Fruit fly (Drosophila melanogaster) whole organism, embryonic: ENCODE measurements around the gene rau.

Experiments used
- Abd-B ChIP-seq: fragments of 200-800 bp; sonication (Bioruptor generic); optimal IDR thresholded peaks from 2 replicates; lab custom pipeline; 2018; ENCODE audit warnings: missing biosample characterization, mild to moderate bottlenecking, missing genetic modification characterization, moderate library complexity
- Adf1 ChIP-seq: fragments of 200-800 bp; sonication (Bioruptor generic); IDR thresholded peaks from 2 replicates; pipeline ENCODE4 v1.3.6; 2022; ENCODE audit warnings: missing biosample characterization, missing genetic modification characterization
- Atf6 ChIP-seq: fragments of 200-800 bp; sonication (Bioruptor generic); IDR thresholded peaks from 2 replicates; pipeline ENCODE4 v1.3.6; 2022; ENCODE audit warnings: missing biosample characterization, missing genetic modification characterization
- CG10209 ChIP-seq: fragments of 200-800 bp; sonication (Bioruptor generic); optimal IDR thresholded peaks from 3 replicates; lab custom pipeline; 2017; ENCODE audit warnings: missing biosample characterization, mild to moderate bottlenecking, missing genetic modification characterization, missing genetic modification reagents
- CG1024 ChIP-seq: fragments of 200-800 bp; sonication (Bioruptor generic); IDR thresholded peaks from 2 replicates; pipeline ENCODE4 v1.3.6; 2022; ENCODE audit warnings: missing biosample characterization, missing genetic modification characterization
- CG10267 ChIP-seq: fragments of 200-800 bp; sonication (Bioruptor generic); optimal IDR thresholded peaks from 2 replicates; lab custom pipeline; 2018; ENCODE audit warnings: missing biosample characterization, mild to moderate bottlenecking, missing genetic modification characterization, moderate library complexity
- CG10462 ChIP-seq: fragments of 200-800 bp; sonication (Bioruptor generic); optimal IDR thresholded peaks from 2 replicates; lab custom pipeline; 2016; ENCODE audit warnings: missing biosample characterization, missing genetic modification characterization
- CG10543 ChIP-seq: fragments of 200-800 bp; sonication (Bioruptor generic); optimal IDR thresholded peaks from 3 replicates; lab custom pipeline; 2017; ENCODE audit warnings: missing biosample characterization, mild to moderate bottlenecking, missing genetic modification characterization, moderate library complexity
- CG11247 ChIP-seq: fragments of 200-800 bp; sonication (Bioruptor generic); IDR thresholded peaks from 2 replicates; pipeline ENCODE4 v1.3.6; 2022; ENCODE audit warnings: missing biosample characterization, missing genetic modification characterization
- CG12299 ChIP-seq: fragments of 200-800 bp; sonication (Bioruptor generic); optimal IDR thresholded peaks from 2 replicates; lab custom pipeline; 2018; ENCODE audit warnings: missing biosample characterization, mild to moderate bottlenecking, missing genetic modification characterization
- CG14710 ChIP-seq: fragments of 200-800 bp; sonication (Bioruptor generic); optimal IDR thresholded peaks from 3 replicates; lab custom pipeline; 2019; ENCODE audit warnings: missing biosample characterization, mild to moderate bottlenecking, missing genetic modification characterization, moderate library complexity
- CG1529 ChIP-seq: fragments of 200-800 bp; sonication (Bioruptor generic); optimal IDR thresholded peaks from 3 replicates; lab custom pipeline; 2018; ENCODE audit warnings: missing biosample characterization, missing genetic modification characterization
- CG17385 ChIP-seq: fragments of 200-800 bp; sonication (Bioruptor generic); optimal IDR thresholded peaks from 3 replicates; lab custom pipeline; 2018; ENCODE audit warnings: missing biosample characterization, mild to moderate bottlenecking, missing genetic modification characterization
- CG17912 ChIP-seq: fragments of 200-800 bp; sonication (Bioruptor generic); optimal IDR thresholded peaks from 2 replicates; lab custom pipeline; 2018; ENCODE audit warnings: missing biosample characterization, mild to moderate bottlenecking, missing genetic modification characterization
- CG30403 ChIP-seq: fragments of 200-800 bp; sonication (Bioruptor generic); optimal IDR thresholded peaks from 3 replicates; lab custom pipeline; 2016; ENCODE audit warnings: missing biosample characterization, missing genetic modification characterization
- CG31224 ChIP-seq: fragments of 200-800 bp; sonication (Bioruptor generic); IDR thresholded peaks from 2 replicates; pipeline ENCODE4 v1.3.6; 2022; ENCODE audit warnings: missing biosample characterization, missing genetic modification characterization
- CG3838 ChIP-seq: fragments of 200-800 bp; sonication (Bioruptor generic); optimal IDR thresholded peaks from 3 replicates; lab custom pipeline; 2016; ENCODE audit warnings: missing biosample characterization, missing genetic modification characterization
- CG4707 ChIP-seq: fragments of 200-800 bp; sonication (Bioruptor generic); optimal IDR thresholded peaks from 2 replicates; lab custom pipeline; 2018; ENCODE audit warnings: missing biosample characterization, mild to moderate bottlenecking, missing genetic modification characterization, moderate library complexity
- CG4820 ChIP-seq: fragments of 200-800 bp; sonication (Bioruptor generic); optimal IDR thresholded peaks from 3 replicates; lab custom pipeline; 2016; ENCODE audit warnings: missing biosample characterization, missing genetic modification characterization
- CG8281 ChIP-seq: fragments of 200-800 bp; sonication (Bioruptor generic); optimal IDR thresholded peaks from 2 replicates; lab custom pipeline; 2018; ENCODE audit warnings: missing biosample characterization, mild to moderate bottlenecking, missing genetic modification characterization, moderate library complexity
- CG9437 ChIP-seq: fragments of 200-800 bp; sonication (Bioruptor generic); optimal IDR thresholded peaks from 2 replicates; lab custom pipeline; 2018; ENCODE audit warnings: missing biosample characterization, mild to moderate bottlenecking, missing genetic modification characterization
- Dfd ChIP-seq, 2 experiments: fragments of >200 bp; optimal IDR thresholded peaks; 2 replicates each; lab custom pipeline; 2017; ENCODE audit warnings: missing biosample characterization in 2 of 2, missing genetic modification characterization in 2 of 2
- E2f1 ChIP-seq: fragments of 200-800 bp; sonication (Bioruptor generic); IDR thresholded peaks from 2 replicates; pipeline ENCODE4 v1.3.6; 2022; ENCODE audit warnings: missing biosample characterization, missing genetic modification characterization
- Gug ChIP-seq: fragments of 200-800 bp; sonication (Bioruptor generic); IDR thresholded peaks from 4 replicates; pipeline ENCODE4 v1.3.6; 2022; ENCODE audit warnings: missing biosample characterization, missing genetic modification characterization
- Kr ChIP-seq: fragments of 200-800 bp; sonication (Bioruptor generic); optimal IDR thresholded peaks from 2 replicates; lab custom pipeline; 2017; ENCODE audit warnings: missing biosample characterization, mild to moderate bottlenecking, missing genetic modification characterization
- MESR4 ChIP-seq: fragments of 200-800 bp; sonication (Bioruptor generic); optimal IDR thresholded peaks from 2 replicates; lab custom pipeline; 2018; ENCODE audit warnings: missing biosample characterization, mild to moderate bottlenecking, missing genetic modification characterization, moderate library complexity
- Oli ChIP-seq: fragments of 200-800 bp; sonication (Bioruptor generic); optimal IDR thresholded peaks from 2 replicates; lab custom pipeline; 2018; ENCODE audit warnings: missing biosample characterization, mild to moderate bottlenecking, missing genetic modification characterization, moderate library complexity
- TFAM ChIP-seq: fragments of 200-800 bp; sonication (Bioruptor generic); optimal IDR thresholded peaks from 2 replicates; lab custom pipeline; 2017; ENCODE audit warnings: missing biosample characterization, missing genetic modification characterization, inconsistent platforms
- Tbp ChIP-seq: fragments of >200 bp; optimal IDR thresholded peaks from 2 replicates; lab custom pipeline; 2018; ENCODE audit warnings: missing biosample characterization, missing genetic modification characterization
- Usf ChIP-seq: fragments of 200-800 bp; sonication (Bioruptor generic); optimal IDR thresholded peaks from 2 replicates; lab custom pipeline; 2017; ENCODE audit warnings: missing genotype, missing biosample characterization, missing genetic modification characterization
- amos ChIP-seq: fragments of 200-800 bp; sonication (Bioruptor generic); IDR thresholded peaks from 2 replicates; pipeline ENCODE4 v1.3.6; 2022; ENCODE audit warnings: missing biosample characterization, missing genetic modification characterization; ENCODE audit not compliant: partially characterized antibody
- ash1 ChIP-seq: fragments of 200-800 bp; sonication (Bioruptor generic); optimal IDR thresholded peaks from 2 replicates; lab custom pipeline; 2018; ENCODE audit warnings: missing biosample characterization, mild to moderate bottlenecking, missing genetic modification characterization
- bowl ChIP-seq: fragments of 200-800 bp; sonication (Bioruptor generic); IDR thresholded peaks from 2 replicates; pipeline ENCODE4 v1.3.6; 2022; ENCODE audit warnings: missing biosample characterization, missing genetic modification characterization
- ci ChIP-seq: fragments of 200-800 bp; sonication (Bioruptor generic); IDR thresholded peaks from 3 replicates; pipeline ENCODE4 v1.3.6; 2022; ENCODE audit warnings: missing biosample characterization, missing genetic modification characterization
- disco-r ChIP-seq: fragments of 200-800 bp; sonication (Bioruptor generic); optimal IDR thresholded peaks from 2 replicates; lab custom pipeline; 2016; ENCODE audit warnings: missing biosample characterization, missing genetic modification characterization
- gem ChIP-seq: fragments of 200-800 bp; sonication (Bioruptor generic); optimal IDR thresholded peaks from 2 replicates; lab custom pipeline; 2019; ENCODE audit warnings: missing biosample characterization, mild to moderate bottlenecking, missing genetic modification characterization, moderate library complexity
- hbn ChIP-seq: fragments of 200-800 bp; sonication (Bioruptor generic); IDR thresholded peaks from 2 replicates; pipeline ENCODE4 v1.3.6; 2022; ENCODE audit warnings: missing biosample characterization, missing genetic modification characterization; ENCODE audit not compliant: partially characterized antibody
- hkb ChIP-seq, 2 experiments: fragments of 200-800 bp in 1 of 2; fragments of >200 bp in 1 of 2; sonication (Bioruptor generic) in 1 of 2; IDR thresholded peaks in 1 of 2; optimal IDR thresholded peaks in 1 of 2; 2 replicates each; pipeline versions ENCODE4 v1.3.6 to Lab custom; 2017 to 2022; ENCODE audit warnings: missing biosample characterization in 1 of 2, missing genetic modification characterization in 1 of 2
- hth ChIP-seq: fragments of >200 bp; optimal IDR thresholded peaks from 2 replicates; lab custom pipeline; 2017; ENCODE audit warnings: inconsistent platforms
- insv ChIP-seq, 2 experiments: fragments of 200-800 bp; sonication (Bioruptor generic); optimal IDR thresholded peaks; 3 replicates each; lab custom pipeline; 2016 to 2018; ENCODE audit warnings: missing biosample characterization in 2 of 2, missing genetic modification characterization in 2 of 2
- mld ChIP-seq: fragments of 200-800 bp; sonication (Bioruptor generic); IDR thresholded peaks from 3 replicates; pipeline ENCODE4 v1.3.6; 2022; ENCODE audit warnings: missing biosample characterization, missing genetic modification characterization; ENCODE audit not compliant: partially characterized antibody
- nerfin-2 ChIP-seq: fragments of 200-800 bp; sonication (Bioruptor generic); IDR thresholded peaks from 2 replicates; pipeline ENCODE4 v1.3.6; 2022; ENCODE audit warnings: missing biosample characterization, missing genetic modification characterization; ENCODE audit not compliant: partially characterized antibody
- onecut ChIP-seq: fragments of 200-800 bp; sonication (Bioruptor generic); IDR thresholded peaks from 2 replicates; pipeline ENCODE4 v1.3.6; 2022; ENCODE audit warnings: missing biosample characterization, missing genetic modification characterization
- otp ChIP-seq: fragments of 200-800 bp; sonication (Bioruptor generic); IDR thresholded peaks from 3 replicates; pipeline ENCODE4, ENCODE4 v1.3.6; 2022; ENCODE audit warnings: missing biosample characterization, missing genetic modification characterization
- pzg ChIP-seq: fragments of 200-800 bp; sonication (Bioruptor generic); optimal IDR thresholded peaks from 3 replicates; lab custom pipeline; 2018; ENCODE audit warnings: missing biosample characterization, mild to moderate bottlenecking, missing genetic modification characterization, moderate library complexity
- sc ChIP-seq, 3 experiments: fragments of >200 bp in 2 of 3; fragments of 200-800 bp in 1 of 3; sonication (Bioruptor generic) in 1 of 3; optimal IDR thresholded peaks; 2 replicates in 2 of 3; 3 replicates in 1 of 3; lab custom pipeline; 2017; ENCODE audit warnings: mild to moderate bottlenecking in 1 of 3, missing biosample characterization in 1 of 3, missing genetic modification characterization in 1 of 3, missing genetic modification reagents in 1 of 3
- sob ChIP-seq: fragments of 200-800 bp; sonication (Bioruptor generic); IDR thresholded peaks from 2 replicates; pipeline ENCODE4 v1.3.6; 2022; ENCODE audit warnings: missing biosample characterization, missing genetic modification characterization
- zfh1 ChIP-seq: fragments of 200-800 bp; sonication (Bioruptor generic); IDR thresholded peaks from 3 replicates; pipeline ENCODE4 v1.3.6; 2022; ENCODE audit warnings: missing biosample characterization, missing genetic modification characterization

rau gene

DNA sequence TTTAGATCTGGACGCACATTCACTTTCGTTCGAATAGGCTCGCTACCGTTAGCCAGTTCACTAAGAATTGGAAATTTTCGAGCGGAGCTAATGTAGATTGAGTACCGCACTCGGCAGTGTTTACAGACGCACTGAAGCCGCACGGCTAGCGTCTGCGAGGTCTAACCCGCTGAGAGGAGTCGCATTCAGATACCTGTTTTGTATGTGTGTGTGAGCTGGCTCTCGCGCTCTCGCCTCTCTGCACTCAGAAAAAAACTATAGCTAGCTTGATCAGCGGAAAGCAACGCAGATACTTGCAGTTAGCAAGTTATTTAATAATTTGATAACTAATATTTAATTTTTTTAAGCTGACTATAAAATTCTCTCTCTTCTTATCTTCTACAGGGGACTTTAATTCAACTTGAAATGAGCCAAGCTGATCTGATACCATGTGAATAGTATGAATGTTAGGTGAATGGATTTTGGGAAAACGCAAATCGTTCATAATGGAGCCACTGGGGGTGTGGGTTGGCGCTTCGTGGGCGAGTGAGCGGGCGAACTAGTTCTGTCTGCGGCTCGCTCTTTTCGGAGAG lies at the start of gene rau (continued):
- TF ChIP-seq CG14710 (tag; lab: Kevin White, UChicago) (peak; percentile 75), Usf (peak; percentile 23), insv (GFP tag; optimal IDR thresholded peaks at IDR 0.05; lab: Kevin White, UChicago) (peak in 1 of 2 experiments; percentile 88), CG12299 (tag; lab: Kevin White, UChicago) (peak; percentile 43), disco-r (GFP tag; lab: Kevin White, UChicago) (no peak), CG30403 (GFP tag; lab: Kevin White, UChicago) (peak; percentile 76), otp (GFP tag; lab: Robert Waterston, UW) (0 out of 3 replicates have a peak, but pooled peaks have one; percentile 17), CG17385 (GFP tag; lab: Kevin White, UChicago) (peak; percentile 72), CG1529 (GFP tag; lab: Kevin White, UChicago) (peak; percentile 80), CG17912 (GFP tag; lab: Kevin White, UChicago) (peak; percentile 34), Atf6 (GFP tag; lab: Robert Waterston, UW) (peak; percentile 81), bowl (GFP tag; lab: Robert Waterston, UW) (no peak), zfh1 (GFP tag; lab: Robert Waterston, UW) (peak; percentile 73; the same call in 2 of the 3 replicates), CG11247 (GFP tag; lab: Robert Waterston, UW) (peak; percentile 16; the same call in 1 of the 2 replicates), MESR4 (GFP tag; lab: Kevin White, UChicago) (peak; percentile 5), CG10462 (peak; percentile 51), ash1 (no peak), Dfd (GFP tag; optimal IDR thresholded peaks at IDR 0.05; lab: Kevin White, UChicago) (no peak), CG1024 (GFP tag; lab: Robert Waterston, UW) (peak; percentile 14; the same call in 1 of the 2 replicates), sob (peak; percentile 66), CG4707 (GFP tag; lab: Kevin White, UChicago) (peak; percentile 21), CG10209 (GFP tag; lab: Kevin White, UChicago) (peak; percentile 58), ci (GFP tag; lab: Robert Waterston, UW) (peak; percentile 77), gem (tag; lab: Kevin White, UChicago) (peak; percentile 88), Gug (GFP tag; lab: Robert Waterston, UW) (peak; percentile 44; the same call in 1 of the 4 replicates), CG8281 (tag; lab: Kevin White, UChicago) (peak; percentile 31), Tbp (GFP tag; lab: Kevin White, UChicago) (no peak), hth (lab: Kevin White, UChicago) (no peak), Abd-B (GFP tag; lab: Kevin White, UChicago) (peak; percentile 55), pzg (no peak), Adf1 (GFP tag; lab: Robert Waterston, UW) (peak; percentile 38; the same call in 1 of the 2 replicates), hbn (GFP tag; lab: Robert Waterston, UW) (no peak), CG10267 (tag; lab: Kevin White, UChicago) (peak; percentile 77), CG31224 (GFP tag; lab: Robert Waterston, UW) (peak; percentile 34; the same call in 1 of the 2 replicates), CG3838 (GFP tag; lab: Kevin White, UChicago) (no peak), E2f1 (GFP tag; lab: Robert Waterston, UW) (peak; percentile 73), Oli (tag; lab: Kevin White, UChicago) (peak; percentile 72), CG10543 (GFP tag; lab: Kevin White, UChicago) (peak; percentile 89), nerfin-2 (GFP tag; lab: Robert Waterston, UW) (0 out of 2 replicates have a peak, but pooled peaks have one; percentile 19), CG9437 (peak; percentile 59), mld (GFP tag; lab: Robert Waterston, UW) (no peak), amos (GFP tag; lab: Robert Waterston, UW) (peak; percentile 27; the same call in 1 of the 2 replicates), onecut (GFP tag; lab: Robert Waterston, UW) (peak; percentile 69), hkb (optimal IDR thresholded peaks at IDR 0.05; lab: Kevin White, UChicago) (no peak), hkb (GFP tag; IDR thresholded peaks at IDR 0.05; lab: Robert Waterston, UW) (peak; percentile 65; the same call in 1 of the 2 replicates), TFAM (GFP tag; lab: Kevin White, UChicago) (no peak), CG4820 (GFP tag; lab: Kevin White, UChicago) (peak; percentile 17), sc (optimal IDR thresholded peaks at IDR 0.05; lab: Kevin White, UChicago) (no peak), sc (GFP tag; optimal IDR thresholded peaks at IDR 0.05; lab: Kevin White, UChicago) (peak; percentile 67), Kr (GFP tag; lab: Kevin White, UChicago) (no peak)
